Worm (Caenorhabditis elegans): ENCODE data around the gene efn-3.

ce11 chrX:13493762-13494161 is 16.5 kb upstream of the efn-3 start:
- no peak for TF ChIP-seq tbx-2 (tag; optimal IDR thresholded peaks at IDR 0.05)
- peak; percentile 58 for TF ChIP-seq lin-39 (tag; optimal IDR thresholded peaks at IDR 0.05)
- TF ChIP-seq skn-1 (tag; optimal IDR thresholded peaks at IDR 0.05), result no peak
- TF ChIP-seq nhr-11 (tag; optimal IDR thresholded peaks at IDR 0.05), result no peak

Measured in whole organism, L3 larva.